Fruit fly (Drosophila melanogaster) whole organism, embryonic: ENCODE data around the gene CG10669.

Source experiments
- Antp ChIP-seq: fragments of 200-800 bp; sonication (Bioruptor generic); optimal IDR thresholded peaks from 3 replicates; lab custom pipeline; 2016; ENCODE audit warnings: missing biosample characterization, missing genetic modification characterization
- Atf-2 ChIP-seq: fragments of 200-800 bp; sonication (Bioruptor generic); optimal IDR thresholded peaks from 2 replicates; lab custom pipeline; 2016; ENCODE audit warnings: missing biosample characterization, missing genetic modification characterization
- CG10654 ChIP-seq: fragments of 200-800 bp; sonication (Bioruptor generic); optimal IDR thresholded peaks from 2 replicates; lab custom pipeline; 2016; ENCODE audit warnings: missing biosample characterization, missing genetic modification characterization
- CG10959 ChIP-seq: fragments of 200-800 bp; sonication (Bioruptor generic); IDR thresholded peaks from 2 replicates; pipeline ENCODE4 v1.3.6; 2022; ENCODE audit warnings: missing biosample characterization, missing genetic modification characterization
- CG3726 ChIP-seq: fragments of 200-800 bp; sonication (Bioruptor generic); IDR thresholded peaks from 3 replicates; pipeline ENCODE4, ENCODE4 v1.3.6; 2022; ENCODE audit warnings: missing biosample characterization, missing genetic modification characterization
- CG8478 ChIP-seq: fragments of >200 bp; optimal IDR thresholded peaks from 2 replicates; lab custom pipeline; 2018
- Dfd ChIP-seq, 2 experiments: fragments of >200 bp; optimal IDR thresholded peaks; 2 replicates each; lab custom pipeline; 2017; ENCODE audit warnings: missing biosample characterization in 2 of 2, missing genetic modification characterization in 2 of 2
- Hand ChIP-seq: fragments of 200-800 bp; sonication (Bioruptor generic); optimal IDR thresholded peaks from 2 replicates; lab custom pipeline; 2017; ENCODE audit warnings: mild to moderate bottlenecking, missing biosample characterization, missing genetic modification reagents, missing genetic modification characterization
- Hr78 ChIP-seq, 2 experiments: fragments of 200-800 bp in 1 of 2; fragments of >200 bp in 1 of 2; sonication (Bioruptor generic) in 1 of 2; optimal IDR thresholded peaks; 2 replicates each; lab custom pipeline; 2017 to 2019; ENCODE audit warnings: missing biosample characterization in 2 of 2, missing genetic modification characterization in 2 of 2, mild to moderate bottlenecking in 1 of 2, moderate library complexity in 1 of 2
- Trl ChIP-seq, 3 experiments: fragments of >200 bp in 2 of 3; fragments of 200-800 bp in 1 of 3; sonication (Bioruptor generic) in 1 of 3; optimal IDR thresholded peaks; 2 replicates in 1 of 3; 3 replicates in 2 of 3; lab custom pipeline; 2016 to 2017; ENCODE audit warnings: missing biosample characterization in 1 of 3, missing genetic modification characterization in 1 of 3
- kay ChIP-seq: fragments of 200-800 bp; sonication (Bioruptor generic); optimal IDR thresholded peaks from 2 replicates; lab custom pipeline; 2016; ENCODE audit warnings: missing biosample characterization, missing genetic modification characterization
- onecut ChIP-seq: fragments of 200-800 bp; sonication (Bioruptor generic); IDR thresholded peaks from 2 replicates; pipeline ENCODE4 v1.3.6; 2022; ENCODE audit warnings: missing biosample characterization, missing genetic modification characterization
- pzg ChIP-seq: fragments of 200-800 bp; sonication (Bioruptor generic); optimal IDR thresholded peaks from 3 replicates; lab custom pipeline; 2018; ENCODE audit warnings: missing biosample characterization, mild to moderate bottlenecking, missing genetic modification characterization, moderate library complexity

dm6 chr3R:25316016-25316415, 19.0 kb downstream of the CG10669 start, which contains the start of gene CG10559:
- TF ChIP-seq Hand (no peak), Atf-2 (GFP tag; lab: Kevin White, UChicago) (no peak), CG3726 (GFP tag; lab: Robert Waterston, UW) (no peak), CG8478 (lab: Kevin White, UChicago) (no peak), Dfd (GFP tag; optimal IDR thresholded peaks at IDR 0.05; lab: Kevin White, UChicago) (no peak), CG10654 (GFP tag; lab: Kevin White, UChicago) (no peak), Trl (optimal IDR thresholded peaks at IDR 0.05; lab: Kevin White, UChicago) (peak in 1 of 2 experiments; percentile 18), Trl (GFP tag; optimal IDR thresholded peaks at IDR 0.05; lab: Kevin White, UChicago) (no peak), Hr78 (GFP tag; optimal IDR thresholded peaks at IDR 0.05; lab: Kevin White, UChicago) (no peak), onecut (GFP tag; lab: Robert Waterston, UW) (no peak), kay (GFP tag; lab: Kevin White, UChicago) (no peak), Antp (no peak), pzg (no peak), CG10959 (GFP tag; lab: Robert Waterston, UW) (no peak)
